Fruit fly (Drosophila melanogaster): ENCODE data around the gene mRNA-cap.

Gene mRNA-cap

DNA sequence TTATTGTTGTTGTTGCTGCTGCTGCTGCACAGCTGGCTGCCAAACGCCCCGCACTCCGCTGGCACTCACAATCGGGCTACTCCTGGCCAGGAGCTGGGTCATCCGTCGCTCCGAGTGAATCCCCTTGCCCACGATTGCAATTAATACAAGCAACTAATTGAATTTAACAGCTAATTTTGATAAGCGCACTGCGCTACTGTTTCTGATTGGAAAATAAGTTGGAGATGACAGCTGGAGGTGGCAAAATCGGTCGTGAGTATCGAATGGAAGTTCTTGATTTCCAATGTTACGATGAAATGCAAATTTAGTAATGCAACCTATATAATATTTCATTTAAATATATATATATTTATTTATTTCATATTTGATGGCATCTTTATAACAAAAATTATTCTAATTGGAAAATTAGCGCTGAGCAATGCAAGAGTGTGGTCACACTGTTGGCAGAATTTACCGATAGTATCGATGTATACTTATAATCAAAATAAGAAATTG is 8.7 kb downstream of the mRNA-cap start, which contains the start of gene CG42271 (continued):
- TF ChIP-seq CG11085 (GFP tag; IDR thresholded peaks at IDR 0.05) (no peak), luna (GFP tag; optimal IDR thresholded peaks at IDR 0.05) (no peak), sens-2 (GFP tag; IDR thresholded peaks at IDR 0.05) (no peak), Poxn (GFP tag; IDR thresholded peaks at IDR 0.05) (no peak), z (GFP tag; IDR thresholded peaks at IDR 0.05) (no peak), oc (tag; optimal IDR thresholded peaks at IDR 0.05) (no peak), p53 (GFP tag; optimal IDR thresholded peaks at IDR 0.05) (no peak), CG14014 (GFP tag; IDR thresholded peaks at IDR 0.05) (no peak), cad (GFP tag; optimal IDR thresholded peaks at IDR 0.05) (no peak), Nf-YA (GFP tag; IDR thresholded peaks at IDR 0.05) (no peak), CG32767 (GFP tag; IDR thresholded peaks at IDR 0.05) (no peak), CG16813 (GFP tag; IDR thresholded peaks at IDR 0.05; ENCODE audit: partially characterized antibody) (peak; percentile 95), CG10274 (GFP tag; optimal IDR thresholded peaks at IDR 0.05) (no peak), CG14965 (GFP tag; optimal IDR thresholded peaks at IDR 0.05; ENCODE audit: borderline replicate concordance) (no peak), stc (GFP tag; IDR thresholded peaks at IDR 0.05) (no peak), CG15514 (GFP tag; optimal IDR thresholded peaks at IDR 0.05) (peak; percentile 61), dmrt11E (tag; optimal IDR thresholded peaks at IDR 0.05) (peak; percentile 53), pho (GFP tag; optimal IDR thresholded peaks at IDR 0.05) (no peak), Fer2 (tag; optimal IDR thresholded peaks at IDR 0.05) (no peak), Lhr (GFP tag; optimal IDR thresholded peaks at IDR 0.05) (no peak), Chrac-16 (GFP tag; optimal IDR thresholded peaks at IDR 0.05) (peak; percentile 37), CG12155 (GFP tag; optimal IDR thresholded peaks at IDR 0.05) (no peak), Sin3A (optimal IDR thresholded peaks at IDR 0.05) (no peak), pros (GFP tag; optimal IDR thresholded peaks at IDR 0.05) (no peak), insv (GFP tag; optimal IDR thresholded peaks at IDR 0.05) (peak; percentile 58 to 98), CG7556 (GFP tag; optimal IDR thresholded peaks at IDR 0.05) (peak; percentile 24), Myb (GFP tag; optimal IDR thresholded peaks at IDR 0.05) (peak; percentile 5), ap (GFP tag; IDR thresholded peaks at IDR 0.05) (no peak), Sox100B (GFP tag; optimal IDR thresholded peaks at IDR 0.05) (no peak), B-H1 (GFP tag; IDR thresholded peaks at IDR 0.05) (no peak), CG12659 (GFP tag; optimal IDR thresholded peaks at IDR 0.05) (peak; percentile 79), CG18011 (GFP tag; optimal IDR thresholded peaks at IDR 0.05) (no peak), CG11504 (tag; optimal IDR thresholded peaks at IDR 0.05) (no peak), CG7839 (tag; optimal IDR thresholded peaks at IDR 0.05) (no peak), vvl (GFP tag; IDR thresholded peaks at IDR 0.05) (no peak), chn (GFP tag; optimal IDR thresholded peaks at IDR 0.05) (no peak), CG12104 (GFP tag; optimal IDR thresholded peaks at IDR 0.05) (no peak), ind (GFP tag; optimal IDR thresholded peaks at IDR 0.05) (peak; percentile 44), ab (GFP tag; optimal IDR thresholded peaks at IDR 0.05) (no peak), CG17802 (tag; optimal IDR thresholded peaks at IDR 0.05) (no peak), vfl (GFP tag; optimal IDR thresholded peaks at IDR 0.05) (no peak), HLH3B (GFP tag; IDR thresholded peaks at IDR 0.05) (no peak), CG4360 (GFP tag; IDR thresholded peaks at IDR 0.05) (peak; percentile 86), CG7786 (GFP tag; optimal IDR thresholded peaks at IDR 0.05) (no peak), Dbx (GFP tag; IDR thresholded peaks at IDR 0.05) (peak; percentile 44; the same call in 1 of the 3 replicates), HmgD (GFP tag; optimal IDR thresholded peaks at IDR 0.05) (no peak), emc (GFP tag; optimal IDR thresholded peaks at IDR 0.05) (no peak), scrt (GFP tag; optimal IDR thresholded peaks at IDR 0.05) (no peak), D (optimal IDR thresholded peaks at IDR 0.05) (no peak), D (GFP tag; optimal IDR thresholded peaks at IDR 0.05) (no peak), NC2β (GFP tag; optimal IDR thresholded peaks at IDR 0.05) (no peak), hbn (GFP tag; IDR thresholded peaks at IDR 0.05; ENCODE audit: partially characterized antibody) (peak; percentile 86), Nf-YC (tag; optimal IDR thresholded peaks at IDR 0.05) (peak; percentile 61)
